Worm (Caenorhabditis elegans): ENCODE measurements around the gene C04G6.2.

DNA sequence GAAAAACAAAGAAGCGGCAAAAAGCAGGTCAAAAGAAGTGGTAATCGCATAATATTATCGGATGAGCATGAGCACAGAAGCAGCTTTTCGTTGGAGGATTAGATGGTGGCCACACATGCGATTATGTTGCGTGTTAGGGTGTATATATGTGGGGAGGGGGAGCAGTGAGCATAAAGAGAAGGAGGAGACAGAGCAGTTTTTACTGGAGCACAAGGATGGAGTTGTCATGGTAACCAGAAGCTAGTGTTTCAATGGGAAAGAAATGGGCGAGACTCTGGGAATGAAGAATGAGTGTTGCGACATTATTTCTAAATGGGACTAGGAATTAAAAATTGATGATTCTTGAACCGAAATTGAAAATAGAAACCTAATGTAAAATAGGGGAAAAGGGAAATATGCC lies 25.1 kb upstream of the C04G6.2 start, which contains the start of gene C27A2.8:
- TF ChIP-seq aly-2 (tag; optimal IDR thresholded peaks at IDR 0.05) (no peak), ZK546.5 (tag; optimal IDR thresholded peaks at IDR 0.05) (no peak)
